Worm (Caenorhabditis elegans): ENCODE data around the gene col-88.

The col-88 gene

DNA sequence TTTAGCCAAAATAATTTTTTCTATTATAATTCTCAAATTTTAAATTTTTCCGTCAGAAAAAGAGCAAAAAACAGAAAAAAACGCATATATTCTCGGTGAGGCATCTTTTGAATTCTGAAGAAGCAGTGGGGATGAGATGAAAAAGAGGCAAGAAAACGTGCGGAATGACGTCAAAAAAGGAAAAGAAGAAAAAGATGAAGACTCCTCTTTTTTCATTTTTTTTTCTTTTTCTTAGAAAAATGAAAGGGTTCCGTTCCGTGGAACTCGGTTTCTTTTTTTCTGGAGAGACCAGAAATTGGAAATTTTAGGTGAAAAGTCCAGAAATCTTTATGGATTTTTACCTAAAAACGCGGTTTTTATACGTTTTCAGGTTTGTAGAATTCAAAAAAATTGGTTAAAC, 10.5 kb upstream of the col-88 start:
- TF ChIP-seq W03F9.2 (tag; optimal IDR thresholded peaks at IDR 0.05) (no peak), him-1 (tag; optimal IDR thresholded peaks at IDR 0.05) (peak; percentile 44), dao-5 (tag; optimal IDR thresholded peaks at IDR 0.05) (no peak)

DNA sequence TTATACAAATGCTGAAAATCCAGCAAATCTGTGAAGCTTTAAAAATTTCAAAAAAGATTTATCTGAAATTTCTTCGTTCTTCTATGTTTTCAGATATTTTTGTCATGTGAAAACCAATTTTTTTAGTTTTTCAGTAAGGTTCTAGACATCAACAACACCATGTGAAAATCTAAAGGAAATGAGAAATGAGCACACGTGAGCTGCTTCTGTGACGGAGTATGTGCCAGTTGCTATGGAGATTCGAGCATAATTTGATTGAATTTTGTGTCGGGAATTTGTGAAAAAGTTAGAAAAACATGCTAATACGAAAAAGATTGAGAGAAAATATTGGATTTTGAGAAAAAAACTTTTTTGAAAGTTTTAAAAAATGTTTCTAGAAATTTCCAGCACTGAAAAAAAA, 9.3 kb upstream of the col-88 start:
- no peak for TF ChIP-seq him-1 (tag; optimal IDR thresholded peaks at IDR 0.05)

DNA sequence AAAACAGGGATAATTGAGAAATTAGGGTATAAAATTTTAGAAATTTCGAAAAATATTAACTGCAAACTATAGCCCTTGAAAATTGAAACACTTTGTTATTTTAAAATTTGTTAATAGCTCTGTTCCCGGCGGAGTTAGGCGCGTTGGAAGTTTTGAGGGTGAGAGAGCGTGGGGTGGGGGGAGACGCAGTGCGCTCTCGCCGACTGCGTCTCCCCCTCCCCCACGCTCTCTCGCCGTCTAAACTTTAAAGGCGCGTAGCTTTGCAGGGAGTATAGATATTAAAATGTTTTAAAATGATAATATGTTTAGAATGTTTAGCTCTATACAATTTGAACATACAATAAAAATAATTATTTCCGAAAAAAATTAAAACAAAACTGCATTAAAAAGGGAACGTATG, 7.6 kb upstream of the col-88 start:
- no peak for TF ChIP-seq dao-5 (tag; optimal IDR thresholded peaks at IDR 0.05)
- no peak for TF ChIP-seq him-1 (tag; optimal IDR thresholded peaks at IDR 0.05)
- no peak for TF ChIP-seq W03F9.2 (tag; optimal IDR thresholded peaks at IDR 0.05)

DNA sequence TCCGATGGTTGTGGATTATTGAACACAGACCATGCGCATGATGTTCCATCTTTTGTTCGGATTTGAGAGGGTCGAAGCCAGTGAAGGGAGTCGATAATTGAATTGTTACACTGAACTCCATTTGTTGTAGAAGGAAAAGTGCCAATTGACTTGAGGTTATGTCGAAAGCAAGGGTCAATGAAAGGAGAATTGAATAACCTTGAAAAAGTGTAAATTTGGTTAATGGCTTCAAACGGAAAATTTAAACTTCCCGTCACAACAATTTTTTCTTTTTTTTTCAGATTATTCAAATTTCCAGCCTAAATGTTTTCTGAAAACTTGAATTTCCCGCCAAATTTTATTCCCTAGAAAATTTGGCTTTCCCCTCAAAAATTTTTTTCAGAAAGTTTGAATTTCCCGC, 2.7 kb upstream of the col-88 start, which contains the start of gene clp-10:
Gene clp-10, minus strand, starts transcription at position 101 of the 400 bp plus-strand sequence.
- no peak for TF ChIP-seq dao-5 (tag; optimal IDR thresholded peaks at IDR 0.05)
- no peak for TF ChIP-seq W03F9.2 (tag; optimal IDR thresholded peaks at IDR 0.05)
- TF ChIP-seq him-1 (tag; optimal IDR thresholded peaks at IDR 0.05): no peak

DNA sequence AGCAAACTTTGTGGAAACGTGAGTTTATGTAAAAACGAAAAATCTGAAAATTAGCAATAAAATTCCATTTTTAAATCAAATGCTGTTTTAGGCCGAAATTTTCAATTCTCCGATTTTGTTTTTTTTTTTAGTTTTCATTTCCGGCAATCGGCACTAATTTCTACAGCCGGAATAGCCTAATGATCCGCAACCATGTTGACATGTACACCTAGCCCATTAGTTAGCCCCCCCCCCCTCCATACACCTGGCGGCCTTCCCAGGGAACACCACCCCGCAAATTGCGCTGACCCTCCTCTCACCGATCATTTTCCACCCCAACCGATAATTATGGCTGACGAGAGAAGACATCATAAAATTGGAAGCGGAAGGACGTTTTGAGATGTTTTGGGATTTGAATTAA, 1.3 kb upstream of the col-88 start:
- TF ChIP-seq W03F9.2 (tag; optimal IDR thresholded peaks at IDR 0.05) (no peak), dao-5 (tag; optimal IDR thresholded peaks at IDR 0.05) (no peak), him-1 (tag; optimal IDR thresholded peaks at IDR 0.05) (no peak)

DNA sequence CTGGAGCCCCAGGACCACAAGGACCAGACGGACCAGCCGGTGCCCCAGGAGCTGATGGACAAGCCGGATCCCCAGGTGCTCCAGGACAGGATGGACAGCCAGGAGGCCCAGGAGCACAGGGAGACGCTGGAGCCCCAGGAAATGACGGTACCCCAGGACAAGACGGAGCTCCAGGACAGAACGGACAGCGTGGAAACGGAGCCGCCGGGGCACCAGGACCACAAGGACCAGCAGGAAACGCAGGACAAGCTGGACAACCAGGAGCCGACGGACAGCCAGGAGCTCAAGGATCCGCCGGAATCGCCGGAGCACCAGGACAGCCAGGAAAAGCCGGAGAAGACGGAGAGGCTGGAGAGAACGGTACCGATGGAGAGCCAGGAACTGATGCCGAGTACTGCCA, 621 bp downstream of the col-88 start:
- TF ChIP-seq him-1 (tag; optimal IDR thresholded peaks at IDR 0.05): no peak
- TF ChIP-seq dao-5 (tag; optimal IDR thresholded peaks at IDR 0.05): no peak
- TF ChIP-seq W03F9.2 (tag; optimal IDR thresholded peaks at IDR 0.05): no peak

DNA sequence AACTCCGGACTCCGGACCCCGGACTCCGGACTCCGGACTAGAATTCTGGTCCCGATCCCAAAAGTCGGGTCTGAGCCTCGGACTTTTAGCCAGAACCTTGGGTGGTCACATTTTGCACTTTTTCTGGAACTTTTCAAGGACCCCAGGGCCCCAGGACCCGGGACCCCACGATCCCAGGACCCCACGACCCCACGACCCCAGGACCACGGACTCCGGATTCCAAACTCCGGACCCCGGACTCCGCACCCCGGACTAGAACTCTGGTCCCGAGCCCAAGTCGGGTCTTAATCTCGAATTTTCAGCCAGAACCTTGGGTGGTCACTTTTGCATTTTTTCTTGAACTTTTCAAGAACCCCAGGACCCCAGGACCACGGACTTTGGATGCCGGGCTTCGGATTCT, 1.9 kb downstream of the col-88 start:
- TF ChIP-seq him-1 (tag; optimal IDR thresholded peaks at IDR 0.05) (no peak), dao-5 (tag; optimal IDR thresholded peaks at IDR 0.05) (no peak), W03F9.2 (tag; optimal IDR thresholded peaks at IDR 0.05) (no peak)

DNA sequence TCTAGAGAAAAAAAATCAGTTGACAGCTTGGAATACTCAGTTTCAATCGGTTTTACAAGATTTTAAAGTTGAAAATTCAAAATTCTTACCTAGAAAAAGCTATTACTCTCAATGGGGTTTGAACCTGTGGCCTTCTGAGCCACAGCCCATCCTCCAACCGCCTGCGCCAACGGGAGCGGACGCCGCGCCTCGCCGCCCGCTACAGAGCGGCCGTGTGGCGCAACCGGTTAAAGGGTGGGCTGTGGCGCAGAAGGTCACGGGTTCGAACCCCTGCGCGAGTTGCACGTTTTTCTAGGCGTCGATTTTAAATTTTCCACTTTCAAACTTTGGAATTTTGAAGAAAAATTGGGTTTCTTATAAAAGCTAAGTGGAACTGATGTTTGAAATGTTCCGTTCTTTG, 7.5 kb downstream of the col-88 start:
- TF ChIP-seq him-1 (tag; optimal IDR thresholded peaks at IDR 0.05) (no peak), dao-5 (tag; optimal IDR thresholded peaks at IDR 0.05) (no peak), W03F9.2 (tag; optimal IDR thresholded peaks at IDR 0.05) (no peak)

DNA sequence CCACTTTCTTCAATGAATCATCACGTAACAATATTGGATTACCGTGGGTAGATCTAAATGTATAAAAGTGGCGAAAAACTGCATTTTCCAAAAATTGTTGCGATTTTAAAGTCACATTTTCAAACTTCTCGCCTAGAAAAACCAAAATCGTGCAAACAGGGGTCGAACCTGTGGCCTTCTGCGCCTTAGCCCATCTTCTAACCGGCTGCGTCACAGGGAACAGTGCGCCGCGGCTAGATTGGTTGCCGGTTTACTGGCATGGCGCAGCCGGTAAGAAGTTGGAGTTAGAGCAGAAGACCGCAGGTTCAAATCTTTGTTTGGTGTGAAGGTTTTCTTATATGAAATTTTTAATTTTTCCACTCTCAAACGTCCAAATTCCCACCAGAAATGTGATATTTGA, 8.2 kb downstream of the col-88 start:
- TF ChIP-seq him-1 (tag; optimal IDR thresholded peaks at IDR 0.05) (no peak), W03F9.2 (tag; optimal IDR thresholded peaks at IDR 0.05) (no peak), dao-5 (tag; optimal IDR thresholded peaks at IDR 0.05) (no peak)

DNA sequence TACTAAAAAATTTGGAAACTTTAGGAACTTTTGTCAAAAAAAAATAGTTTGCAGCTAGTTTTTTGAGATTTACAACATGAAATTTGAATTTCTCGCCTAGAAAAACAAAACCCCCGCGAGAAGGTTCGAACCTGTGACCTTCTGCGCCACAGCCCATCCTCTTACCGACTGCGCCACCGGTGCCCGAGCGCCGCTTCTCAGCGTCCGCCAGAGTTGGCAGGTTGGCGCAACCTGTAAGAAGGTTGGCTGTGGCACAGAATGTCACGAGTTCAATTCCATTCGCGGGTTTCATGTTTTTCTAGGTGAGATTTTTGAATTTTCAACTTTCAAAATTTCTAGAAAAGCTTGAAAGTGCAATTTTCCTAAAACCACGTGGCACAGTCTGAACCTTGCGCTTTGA, 9.6 kb downstream of the col-88 start:
- no peak for TF ChIP-seq W03F9.2 (tag; optimal IDR thresholded peaks at IDR 0.05)
- no peak for TF ChIP-seq dao-5 (tag; optimal IDR thresholded peaks at IDR 0.05)
- TF ChIP-seq him-1 (tag; optimal IDR thresholded peaks at IDR 0.05): no peak

DNA sequence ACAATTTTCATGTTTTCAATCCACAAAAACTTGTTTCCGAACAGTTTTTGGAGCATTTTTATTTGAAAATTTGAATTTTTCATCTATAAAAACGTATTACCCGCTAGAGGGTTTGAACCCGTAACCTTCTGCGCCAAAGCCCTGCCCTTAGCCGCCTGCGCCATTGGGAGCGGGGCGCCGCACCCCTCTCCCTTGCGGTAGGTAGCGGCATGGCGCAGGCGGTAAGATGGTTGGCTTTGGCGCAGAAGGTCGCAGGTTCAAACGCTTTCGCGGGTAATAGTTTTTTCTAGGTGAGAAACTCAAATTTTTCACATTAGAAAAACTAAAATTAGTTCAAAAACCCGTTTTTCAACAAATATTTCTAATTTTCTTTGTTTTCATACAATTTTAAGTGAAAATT, 10.8 kb downstream of the col-88 start:
- TF ChIP-seq him-1 (tag; optimal IDR thresholded peaks at IDR 0.05) (no peak), W03F9.2 (tag; optimal IDR thresholded peaks at IDR 0.05) (no peak), dao-5 (tag; optimal IDR thresholded peaks at IDR 0.05) (no peak)

DNA sequence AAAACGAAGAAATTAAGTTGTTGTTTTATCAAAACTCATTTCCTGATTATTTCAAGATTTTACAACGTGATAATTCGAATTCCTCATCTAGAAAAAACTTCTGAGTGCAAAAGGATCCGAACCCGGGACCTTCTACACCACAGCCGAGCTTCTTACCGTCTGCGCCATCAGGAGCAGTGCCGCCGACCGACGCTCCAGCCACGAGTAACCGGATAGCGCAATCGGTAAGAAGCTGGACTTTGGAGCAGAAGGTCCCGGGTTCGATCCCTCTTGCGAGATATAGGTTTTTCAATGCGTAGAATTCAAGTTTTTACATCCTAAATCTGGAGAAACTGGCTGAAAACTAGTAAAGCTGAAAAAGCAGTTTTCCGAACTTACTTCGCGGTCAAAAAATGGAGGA, 12.8 kb downstream of the col-88 start:
- TF ChIP-seq him-1 (tag; optimal IDR thresholded peaks at IDR 0.05) (no peak), dao-5 (tag; optimal IDR thresholded peaks at IDR 0.05) (no peak)

DNA sequence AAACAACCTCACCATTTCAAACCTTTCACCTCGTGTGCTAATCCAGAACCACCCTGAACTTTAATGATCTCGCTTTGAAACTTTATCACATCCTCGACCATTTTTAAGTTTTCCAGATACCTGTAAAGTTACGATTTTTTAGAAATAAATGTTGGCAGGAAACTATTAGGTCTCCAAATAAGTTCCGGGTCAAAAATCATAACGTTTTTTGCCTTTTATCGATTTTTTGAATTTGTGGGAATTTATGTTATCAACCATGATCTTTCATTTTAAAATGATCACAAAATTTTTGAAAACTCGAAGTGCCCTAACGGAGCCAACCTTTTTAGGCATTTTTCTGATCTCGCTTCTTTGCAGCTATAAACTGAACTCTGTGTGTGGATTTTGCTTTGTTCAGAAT, 20.2 kb downstream of the col-88 start, which contains the start of gene btb-5:
Gene btb-5, minus strand, starts transcription at position 101 of the 400 bp plus-strand sequence.
- TF ChIP-seq W03F9.2 (tag; optimal IDR thresholded peaks at IDR 0.05): no peak
- no peak for TF ChIP-seq him-1 (tag; optimal IDR thresholded peaks at IDR 0.05)
- no peak for TF ChIP-seq dao-5 (tag; optimal IDR thresholded peaks at IDR 0.05)

DNA sequence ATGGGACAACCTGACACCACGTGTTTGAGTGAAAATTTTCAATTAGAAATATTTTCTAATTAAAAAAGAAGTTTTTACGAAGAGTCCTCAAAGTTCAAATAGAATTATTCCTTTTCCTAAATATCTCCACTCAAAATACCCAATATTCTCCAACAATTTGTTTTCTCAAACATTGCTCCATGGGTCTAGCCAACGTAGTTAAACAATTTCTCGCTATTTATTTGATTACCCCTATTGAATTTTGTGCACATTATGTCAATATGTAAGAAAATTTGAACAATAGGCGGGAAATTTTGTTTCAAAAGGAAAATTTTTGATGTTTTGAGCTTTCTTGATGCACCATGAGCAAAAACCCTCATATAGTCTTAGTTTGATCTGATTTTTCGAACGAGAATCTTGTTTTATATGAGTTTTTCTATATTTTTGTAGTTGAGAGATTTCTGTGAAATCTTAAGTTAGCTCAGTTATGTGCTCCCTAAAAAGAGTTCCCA, 21.6 kb downstream of the col-88 start:
- peak; percentile 51 for TF ChIP-seq him-1 (tag; optimal IDR thresholded peaks at IDR 0.05)
- TF ChIP-seq W03F9.2 (tag; optimal IDR thresholded peaks at IDR 0.05): no peak
- no peak for TF ChIP-seq dao-5 (tag; optimal IDR thresholded peaks at IDR 0.05)

DNA sequence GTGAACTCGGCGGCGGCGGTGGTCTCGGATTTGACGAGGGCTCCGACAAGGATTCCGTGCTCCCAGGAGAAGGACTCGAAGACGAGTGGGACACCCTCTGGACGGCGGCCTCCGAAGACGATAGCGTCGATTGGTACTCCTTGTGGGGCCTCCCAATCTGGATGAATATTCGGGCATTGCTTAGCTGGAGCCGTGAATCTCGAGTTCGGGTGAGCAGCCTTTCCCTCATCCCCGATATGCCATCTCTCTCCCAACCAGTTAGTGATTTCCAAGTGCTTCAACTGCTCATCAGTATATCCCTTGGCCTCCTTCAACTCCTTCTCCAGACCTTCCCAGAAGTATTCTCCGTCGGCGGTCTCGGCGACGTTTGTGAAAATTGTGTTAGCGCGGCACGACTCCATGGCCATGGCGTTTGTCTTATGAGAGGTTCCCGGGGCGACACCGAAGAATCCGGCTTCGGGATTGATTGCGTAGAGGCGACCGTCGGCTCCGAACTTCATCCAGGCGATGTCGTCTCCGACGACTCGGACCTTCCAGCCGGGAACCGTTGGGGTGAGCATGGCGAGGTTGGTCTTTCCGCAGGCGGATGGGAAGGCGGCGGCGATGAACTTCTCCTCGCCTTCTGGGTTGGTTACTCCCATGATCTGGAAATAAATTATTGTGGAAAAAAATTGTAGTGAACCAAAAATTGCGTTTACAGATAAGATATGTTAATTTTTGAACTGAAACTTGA, 22.9 kb downstream of the col-88 start:
- TF ChIP-seq dao-5 (tag; optimal IDR thresholded peaks at IDR 0.05) (no peak), him-1 (tag; optimal IDR thresholded peaks at IDR 0.05) (no peak), W03F9.2 (tag; optimal IDR thresholded peaks at IDR 0.05) (no peak)
